Fruit fly (Drosophila melanogaster) whole organism, embryonic: ENCODE measurements around the gene CG12171.

Experiments used
- Atf-2 ChIP-seq: fragments of 200-800 bp; sonication (Bioruptor generic); optimal IDR thresholded peaks from 2 replicates; lab custom pipeline; 2016; ENCODE audit warnings: missing biosample characterization, missing genetic modification characterization
- Bteb2 ChIP-seq: fragments of 200-800 bp; sonication (Bioruptor generic); optimal IDR thresholded peaks from 2 replicates; lab custom pipeline; 2016; ENCODE audit warnings: missing biosample characterization, missing genetic modification characterization
- CG11456 ChIP-seq: fragments of 200-800 bp; sonication (Bioruptor generic); IDR thresholded peaks from 3 replicates; pipeline ENCODE4 v1.3.6; 2022; ENCODE audit warnings: missing biosample characterization, missing genetic modification characterization
- CG11723 ChIP-seq: fragments of 200-800 bp; sonication (Bioruptor generic); optimal IDR thresholded peaks from 2 replicates; lab custom pipeline; 2017; ENCODE audit warnings: missing biosample characterization, mild to moderate bottlenecking, missing genetic modification characterization
- CG12104 ChIP-seq: fragments of 200-800 bp; sonication (Bioruptor generic); optimal IDR thresholded peaks from 3 replicates; lab custom pipeline; 2016; ENCODE audit warnings: missing biosample characterization, missing genetic modification characterization
- CG12299 ChIP-seq: fragments of 200-800 bp; sonication (Bioruptor generic); optimal IDR thresholded peaks from 2 replicates; lab custom pipeline; 2018; ENCODE audit warnings: missing biosample characterization, mild to moderate bottlenecking, missing genetic modification characterization
- CG13123 ChIP-seq: fragments of 200-800 bp; sonication (Bioruptor generic); optimal IDR thresholded peaks from 2 replicates; lab custom pipeline; 2016; ENCODE audit warnings: missing biosample characterization, missing genetic modification characterization
- CG13894 ChIP-seq: fragments of 200-800 bp; sonication (Bioruptor generic); optimal IDR thresholded peaks from 3 replicates; lab custom pipeline; 2018; ENCODE audit warnings: missing biosample characterization, mild to moderate bottlenecking, missing genetic modification characterization, moderate library complexity
- CG15011 ChIP-seq: fragments of 200-800 bp; sonication (Bioruptor generic); optimal IDR thresholded peaks from 3 replicates; lab custom pipeline; 2018; ENCODE audit warnings: missing biosample characterization, mild to moderate bottlenecking, missing genetic modification characterization
- CG15073 ChIP-seq: fragments of 200-800 bp; sonication (Bioruptor generic); optimal IDR thresholded peaks from 2 replicates; lab custom pipeline; 2016; ENCODE audit warnings: missing biosample characterization, missing genetic modification characterization
- CG1647 ChIP-seq: fragments of 200-800 bp; sonication (Bioruptor generic); optimal IDR thresholded peaks from 3 replicates; lab custom pipeline; 2016; ENCODE audit warnings: missing biosample characterization, missing genetic modification characterization
- CG17829 ChIP-seq: fragments of 200-800 bp; optimal IDR thresholded peaks from 2 replicates; lab custom pipeline; 2019; ENCODE audit warnings: missing biosample characterization, mild to moderate bottlenecking, missing genetic modification characterization, moderate library complexity
- CG1832 ChIP-seq: fragments of 200-800 bp; sonication (Bioruptor generic); optimal IDR thresholded peaks from 2 replicates; lab custom pipeline; 2017; ENCODE audit warnings: missing biosample characterization, mild to moderate bottlenecking, missing genetic modification characterization, inconsistent platforms
- CG2875 ChIP-seq: fragments of 200-800 bp; sonication (Bioruptor generic); optimal IDR thresholded peaks from 2 replicates; lab custom pipeline; 2017; ENCODE audit warnings: missing biosample characterization, mild to moderate bottlenecking, missing genetic modification characterization, missing genetic modification reagents
- CG4360 ChIP-seq: fragments of 200-800 bp; sonication (Bioruptor generic); IDR thresholded peaks from 2 replicates; pipeline ENCODE4 v1.3.6; 2022; ENCODE audit warnings: missing biosample characterization, missing genetic modification characterization
- CG4730 ChIP-seq: fragments of 200-800 bp; sonication (Bioruptor generic); IDR thresholded peaks from 2 replicates; pipeline ENCODE4 v1.3.6; 2022; ENCODE audit warnings: missing biosample characterization, missing genetic modification characterization
- CG5180 ChIP-seq: fragments of 200-800 bp; sonication (Bioruptor generic); optimal IDR thresholded peaks from 3 replicates; lab custom pipeline; 2017; ENCODE audit warnings: missing biosample characterization, missing genetic modification characterization, mild to moderate bottlenecking, moderate library complexity, missing genetic modification reagents
- CG7786 ChIP-seq: fragments of 200-800 bp; sonication (Bioruptor generic); optimal IDR thresholded peaks from 2 replicates; lab custom pipeline; 2016; ENCODE audit warnings: missing biosample characterization, missing genetic modification characterization
- Doc2 ChIP-seq: fragments of 200-800 bp; sonication (Bioruptor generic); IDR thresholded peaks from 2 replicates; pipeline ENCODE4 v1.3.6; 2022; ENCODE audit warnings: missing biosample characterization, missing genetic modification characterization
- Doc3 ChIP-seq: fragments of 200-800 bp; sonication (Bioruptor generic); IDR thresholded peaks from 3 replicates; pipeline ENCODE4 v1.3.6; 2022; ENCODE audit warnings: missing biosample characterization, missing genetic modification characterization; ENCODE audit not compliant: partially characterized antibody
- Drgx ChIP-seq: fragments of 200-800 bp; sonication (Bioruptor generic); IDR thresholded peaks from 2 replicates; pipeline ENCODE4 v1.3.6; 2022; ENCODE audit warnings: missing biosample characterization, missing genetic modification characterization
- Ets65A ChIP-seq: fragments of 200-800 bp; sonication (Bioruptor generic); peaks from one replicate; lab custom pipeline; 2016; ENCODE audit warnings: missing biosample characterization, missing genetic modification characterization
- Ets97D ChIP-seq: fragments of 200-800 bp; sonication (Bioruptor generic); optimal IDR thresholded peaks from 3 replicates; lab custom pipeline; 2016; ENCODE audit warnings: missing biosample characterization, missing genetic modification characterization
- HLH4C ChIP-seq: fragments of 200-800 bp; sonication (Bioruptor generic); IDR thresholded peaks from 3 replicates; pipeline ENCODE4 v1.3.6; 2022; ENCODE audit warnings: missing biosample characterization, missing genetic modification characterization; ENCODE audit not compliant: partially characterized antibody
- Hr39 ChIP-seq: fragments of >200 bp; optimal IDR thresholded peaks from 2 replicates; lab custom pipeline; 2017
- Jarid2 ChIP-seq: fragments of 200-800 bp; sonication (Bioruptor generic); optimal IDR thresholded peaks from 3 replicates; lab custom pipeline; 2017; ENCODE audit warnings: mild to moderate bottlenecking, missing biosample characterization, missing genetic modification reagents, missing genetic modification characterization
- Max ChIP-seq: fragments of 200-800 bp; sonication (Bioruptor generic); optimal IDR thresholded peaks from 2 replicates; lab custom pipeline; 2016; ENCODE audit warnings: missing biosample characterization, mild to moderate bottlenecking, missing genetic modification characterization
- Meics ChIP-seq: fragments of 200-800 bp; sonication (Bioruptor generic); optimal IDR thresholded peaks from 2 replicates; lab custom pipeline; 2017; ENCODE audit warnings: missing biosample characterization, mild to moderate bottlenecking, missing genetic modification characterization
- Mes4 ChIP-seq: fragments of 200-800 bp; sonication (Bioruptor generic); optimal IDR thresholded peaks from 2 replicates; lab custom pipeline; 2016; ENCODE audit warnings: missing biosample characterization, missing genetic modification characterization
- Ravus ChIP-seq: fragments of 200-800 bp; sonication (Bioruptor generic); IDR thresholded peaks from 2 replicates; pipeline ENCODE4 v1.3.6; 2022; ENCODE audit warnings: missing biosample characterization, missing genetic modification characterization
- Side ChIP-seq: fragments of 200-800 bp; sonication (Bioruptor generic); optimal IDR thresholded peaks from 2 replicates; lab custom pipeline; 2016; ENCODE audit warnings: missing biosample characterization, missing genetic modification characterization
- Sin3A ChIP-seq: fragments of >200 bp; optimal IDR thresholded peaks from 2 replicates; lab custom pipeline; 2018
- Taf1 ChIP-seq: fragments of 200-800 bp; sonication (Bioruptor generic); IDR thresholded peaks from 2 replicates; pipeline ENCODE4 v1.3.6; 2022; ENCODE audit warnings: missing biosample characterization, missing genetic modification characterization
- Trl ChIP-seq, 3 experiments: fragments of >200 bp in 2 of 3; fragments of 200-800 bp in 1 of 3; sonication (Bioruptor generic) in 1 of 3; optimal IDR thresholded peaks; 2 replicates in 1 of 3; 3 replicates in 2 of 3; lab custom pipeline; 2016 to 2017; ENCODE audit warnings: missing biosample characterization in 1 of 3, missing genetic modification characterization in 1 of 3
- chm ChIP-seq: fragments of 200-800 bp; sonication (Bioruptor generic); IDR thresholded peaks from 2 replicates; pipeline ENCODE4 v1.3.6; 2022; ENCODE audit warnings: missing biosample characterization, missing genetic modification characterization
- crc ChIP-seq: fragments of 200-800 bp; sonication (Bioruptor generic); optimal IDR thresholded peaks from 2 replicates; lab custom pipeline; 2016; ENCODE audit warnings: missing biosample characterization, missing genetic modification characterization
- cwo ChIP-seq: fragments of 200-800 bp; sonication (Bioruptor generic); optimal IDR thresholded peaks from 3 replicates; lab custom pipeline; 2017; ENCODE audit warnings: missing biosample characterization, missing genetic modification characterization, mild to moderate bottlenecking, moderate library complexity, missing genetic modification reagents
- eve ChIP-seq, 2 experiments: fragments of >200 bp; optimal IDR thresholded peaks; 2 replicates each; lab custom pipeline; 2017; ENCODE audit warnings: missing biosample characterization in 2 of 2, missing genetic modification characterization in 2 of 2
- fd64A ChIP-seq: fragments of 200-800 bp; sonication (Bioruptor generic); optimal IDR thresholded peaks from 3 replicates; lab custom pipeline; 2018; ENCODE audit warnings: missing biosample characterization, mild to moderate bottlenecking, missing genetic modification characterization
- gt ChIP-seq: fragments of 200-800 bp; sonication (Bioruptor generic); IDR thresholded peaks from 2 replicates; pipeline ENCODE4 v1.3.6; 2022; ENCODE audit warnings: missing biosample characterization, missing genetic modification characterization
- hbn ChIP-seq: fragments of 200-800 bp; sonication (Bioruptor generic); IDR thresholded peaks from 2 replicates; pipeline ENCODE4 v1.3.6; 2022; ENCODE audit warnings: missing biosample characterization, missing genetic modification characterization; ENCODE audit not compliant: partially characterized antibody
- her ChIP-seq: fragments of 200-800 bp; sonication (Bioruptor generic); optimal IDR thresholded peaks from 2 replicates; lab custom pipeline; 2016; ENCODE audit warnings: missing biosample characterization, missing genetic modification characterization
- klu ChIP-seq: fragments of 200-800 bp; sonication (Bioruptor generic); IDR thresholded peaks from 2 replicates; pipeline ENCODE4 v1.3.6; 2022; ENCODE audit warnings: missing biosample characterization, missing genetic modification characterization
- nerfin-1 ChIP-seq: fragments of 200-800 bp; sonication (Bioruptor generic); optimal IDR thresholded peaks from 3 replicates; lab custom pipeline; 2019; ENCODE audit warnings: missing biosample characterization, mild to moderate bottlenecking, missing genetic modification characterization, moderate library complexity
- pnt ChIP-seq: fragments of 200-800 bp; sonication (Bioruptor generic); optimal IDR thresholded peaks from 3 replicates; lab custom pipeline; 2016; ENCODE audit warnings: missing biosample characterization, missing genetic modification characterization
- ro ChIP-seq: fragments of 200-800 bp; sonication (Bioruptor generic); IDR thresholded peaks from 2 replicates; pipeline ENCODE4 v1.3.6; 2022; ENCODE audit warnings: missing biosample characterization, missing genetic modification characterization
- seq ChIP-seq: fragments of 200-800 bp; sonication (Bioruptor generic); IDR thresholded peaks from 2 replicates; pipeline ENCODE4 v1.3.6; 2022; ENCODE audit warnings: missing biosample characterization, missing genetic modification characterization
- sisA ChIP-seq: fragments of 200-800 bp; sonication (Bioruptor generic); IDR thresholded peaks from 2 replicates; pipeline ENCODE4 v1.3.6; 2022; ENCODE audit warnings: missing biosample characterization, missing genetic modification characterization
- so ChIP-seq: fragments of 200-800 bp; sonication (Bioruptor generic); IDR thresholded peaks from 3 replicates; pipeline ENCODE4 v1.3.6; 2022; ENCODE audit warnings: missing biosample characterization, missing genetic modification characterization
- sug ChIP-seq: fragments of 200-800 bp; optimal IDR thresholded peaks from 2 replicates; lab custom pipeline; 2019; ENCODE audit warnings: missing biosample characterization, mild to moderate bottlenecking, missing genetic modification characterization, moderate library complexity
- twi ChIP-seq: fragments of 200-800 bp; optimal IDR thresholded peaks from 2 replicates; lab custom pipeline; 2019; ENCODE audit warnings: missing biosample characterization, mild to moderate bottlenecking, missing genetic modification characterization, moderate library complexity
- yki ChIP-seq: fragments of >200 bp; optimal IDR thresholded peaks from 3 replicates; lab custom pipeline; 2018

Gene CG12171

DNA sequence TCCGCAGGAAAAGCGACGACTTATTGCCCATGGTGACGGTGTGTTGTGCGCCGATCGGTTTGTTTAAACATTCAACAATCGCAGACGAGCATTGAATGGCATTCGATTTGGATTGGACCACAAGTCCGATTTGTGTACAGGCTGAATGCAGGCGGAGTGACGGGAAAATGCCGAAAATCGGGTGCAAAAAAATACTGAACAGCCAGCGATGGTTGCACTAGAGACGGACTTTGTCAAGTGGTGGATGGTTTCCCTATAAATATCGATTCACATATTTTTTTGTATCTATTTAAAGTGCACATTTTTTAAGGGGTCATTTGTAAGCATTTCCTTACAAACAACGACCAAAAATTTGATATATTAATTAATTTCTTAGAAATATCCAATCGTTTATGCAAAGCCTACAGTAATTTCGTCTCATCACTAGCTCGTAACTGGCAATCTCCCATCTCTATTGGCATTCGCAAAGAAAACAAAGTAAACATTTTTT lies 21.3 kb downstream of the CG12171 start, which contains the start of the genes elm and MED27 (continued):
- TF ChIP-seq nerfin-1 (tag; lab: Kevin White, UChicago) (peak; percentile 84), her (peak; percentile 73), Mes4 (GFP tag; lab: Kevin White, UChicago) (peak; percentile 84), Atf-2 (GFP tag; lab: Kevin White, UChicago) (peak; percentile 92), Ets65A (peak; percentile 100), seq (peak; percentile 85), cwo (peak; percentile 76), CG17829 (tag; lab: Kevin White, UChicago) (peak; percentile 94), CG12299 (tag; lab: Kevin White, UChicago) (peak; percentile 77), Meics (peak; percentile 87), CG15073 (peak; percentile 64), chm (GFP tag; lab: Robert Waterston, UW) (peak; percentile 74; the same call in 1 of the 2 replicates), pnt (GFP tag; lab: Kevin White, UChicago) (peak; percentile 92), CG13894 (tag; lab: Kevin White, UChicago) (peak; percentile 92), Hr39 (lab: Kevin White, UChicago) (no peak), twi (tag; lab: Kevin White, UChicago) (peak; percentile 90), Taf1 (GFP tag; lab: Robert Waterston, UW) (peak; percentile 90), Doc3 (GFP tag; lab: Robert Waterston, UW) (peak; percentile 96), CG2875 (GFP tag; lab: Kevin White, UChicago) (peak; percentile 81), fd64A (GFP tag; lab: Kevin White, UChicago) (no peak), CG12104 (GFP tag; lab: Kevin White, UChicago) (peak; percentile 87), CG5180 (no peak), gt (GFP tag; lab: Robert Waterston, UW) (peak; percentile 85), Doc2 (GFP tag; lab: Robert Waterston, UW) (peak; percentile 72), Max (GFP tag; lab: Kevin White, UChicago) (peak; percentile 96), CG15011 (no peak), sug (tag; lab: Kevin White, UChicago) (peak; percentile 95), CG4730 (peak; percentile 92), eve (GFP tag; optimal IDR thresholded peaks at IDR 0.05; lab: Kevin White, UChicago) (peak in 1 of 2 experiments; percentile 66), crc (GFP tag; lab: Kevin White, UChicago) (peak; percentile 65), klu (GFP tag; lab: Robert Waterston, UW) (peak; percentile 94), Ets97D (GFP tag; lab: Kevin White, UChicago) (peak; percentile 91), Trl (optimal IDR thresholded peaks at IDR 0.05; lab: Kevin White, UChicago) (no peak), Trl (GFP tag; optimal IDR thresholded peaks at IDR 0.05; lab: Kevin White, UChicago) (peak; percentile 93), CG7786 (GFP tag; lab: Kevin White, UChicago) (peak; percentile 91), CG11723 (GFP tag; lab: Kevin White, UChicago) (peak; percentile 81), ro (GFP tag; lab: Robert Waterston, UW) (peak; percentile 87), Side (GFP tag; lab: Kevin White, UChicago) (peak; percentile 89), sisA (GFP tag; lab: Robert Waterston, UW) (peak; percentile 97), CG1832 (GFP tag; lab: Kevin White, UChicago) (no peak), Jarid2 (GFP tag; lab: Kevin White, UChicago) (peak; percentile 70), Ravus (peak; percentile 71), Drgx (GFP tag; lab: Robert Waterston, UW) (peak; percentile 81), CG4360 (GFP tag; lab: Robert Waterston, UW) (0 out of 2 replicates have a peak, but pooled peaks have one; percentile 42), so (GFP tag; lab: Robert Waterston, UW) (peak; percentile 89; the same call in 2 of the 3 replicates), HLH4C (GFP tag; lab: Robert Waterston, UW) (peak; percentile 88), yki (lab: Kevin White, UChicago) (no peak), CG13123 (peak; percentile 89), CG11456 (peak; percentile 94), Sin3A (lab: Kevin White, UChicago) (peak; percentile 95), hbn (GFP tag; lab: Robert Waterston, UW) (peak; percentile 92), CG1647 (GFP tag; lab: Kevin White, UChicago) (peak; percentile 89), Bteb2 (GFP tag; lab: Kevin White, UChicago) (peak; percentile 90)
